Worm (Caenorhabditis elegans) whole organism, L3 larva: Measurements from ENCODE around the gene nape-2.

ENCODE experiments used
- ZK546.5 ChIP-seq: sonication (generic microtip); optimal IDR thresholded peaks from 2 replicates; lab custom pipeline; 2017; ENCODE audit warnings: missing biosample characterization, missing genetic modification characterization
- ceh-82 ChIP-seq: fragments of 150-350 bp; optimal IDR thresholded peaks from 2 replicates; lab custom pipeline; 2014; ENCODE audit warnings: missing biosample characterization, missing genetic modification characterization
- ceh-9 ChIP-seq: sonication (generic microtip); optimal IDR thresholded peaks from 2 replicates; lab custom pipeline; 2018; ENCODE audit warnings: missing biosample characterization, missing genetic modification characterization
- daf-12 ChIP-seq: fragments of 150-350 bp; optimal IDR thresholded peaks from 2 replicates; lab custom pipeline; 2014; ENCODE audit warnings: missing biosample characterization, missing genetic modification reagents, missing genetic modification characterization
- egl-27 ChIP-seq: sonication (generic microtip); optimal IDR thresholded peaks from 4 replicates; lab custom pipeline; 2017; ENCODE audit warnings: missing biosample characterization, missing genetic modification reagents, missing genetic modification characterization
- egl-5 ChIP-seq: fragments of 150-350 bp; optimal IDR thresholded peaks from 2 replicates; lab custom pipeline; 2017; ENCODE audit warnings: missing biosample characterization, missing genetic modification reagents, missing genetic modification characterization, inconsistent platforms
- elt-1 ChIP-seq: fragments of 150-350 bp; optimal IDR thresholded peaks from 2 replicates; lab custom pipeline; 2014; ENCODE audit warnings: missing biosample characterization, missing genetic modification characterization
- elt-2 ChIP-seq: sonication (generic microtip); optimal IDR thresholded peaks from 2 replicates; lab custom pipeline; 2016; ENCODE audit warnings: missing genetic modification reagents, mild to moderate bottlenecking, missing genetic modification characterization, missing compliant biosample characterization
- elt-3 ChIP-seq, 3 experiments: fragments of 150-350 bp in 1 of 3; sonication (generic microtip) in 2 of 3; optimal IDR thresholded peaks; 2 replicates in 2 of 3; 4 replicates in 1 of 3; lab custom pipeline; 2014 to 2017; ENCODE audit warnings: missing biosample characterization in 3 of 3, missing genetic modification characterization in 3 of 3
- eor-1 ChIP-seq, 2 experiments: fragments of 150-350 bp; optimal IDR thresholded peaks; 2 replicates each; lab custom pipeline; 2014 to 2018; ENCODE audit warnings: missing biosample characterization in 2 of 2, missing genetic modification characterization in 2 of 2
- fkh-10 ChIP-seq: sonication (generic microtip); optimal IDR thresholded peaks from 2 replicates; lab custom pipeline; 2017; ENCODE audit warnings: missing biosample characterization, missing genetic modification reagents, missing genetic modification characterization
- fkh-2 ChIP-seq: fragments of 150-350 bp; optimal IDR thresholded peaks from 2 replicates; lab custom pipeline; 2014; ENCODE audit warnings: missing biosample characterization, missing genetic modification reagents, missing genetic modification characterization
- fos-1 ChIP-seq: fragments of 150-350 bp; optimal IDR thresholded peaks from 2 replicates; lab custom pipeline; 2014; ENCODE audit warnings: missing biosample characterization, missing genetic modification characterization
- hmg-11 ChIP-seq: sonication (generic microtip); optimal IDR thresholded peaks from 2 replicates; lab custom pipeline; 2016; ENCODE audit warnings: missing genetic modification characterization, missing compliant biosample characterization
- lin-15B ChIP-seq: fragments of 150-350 bp; optimal IDR thresholded peaks from 2 replicates; lab custom pipeline; 2014; ENCODE audit warnings: missing biosample characterization, missing genetic modification characterization
- lin-39 ChIP-seq: fragments of 150-350 bp; optimal IDR thresholded peaks from 2 replicates; lab custom pipeline; 2018; ENCODE audit warnings: missing biosample characterization, missing genetic modification reagents, missing genetic modification characterization
- mdl-1 ChIP-seq: fragments of 150-350 bp; optimal IDR thresholded peaks from 2 replicates; lab custom pipeline; 2014; ENCODE audit warnings: missing biosample characterization, missing genetic modification characterization
- mml-1 ChIP-seq: fragments of 150-350 bp; sonication (generic microtip); optimal IDR thresholded peaks from 3 replicates; lab custom pipeline; 2014; ENCODE audit warnings: missing biosample characterization, missing genetic modification characterization
- nhr-11 ChIP-seq: fragments of 150-350 bp; optimal IDR thresholded peaks from 2 replicates; lab custom pipeline; 2014; ENCODE audit warnings: missing biosample characterization, missing genetic modification characterization
- nhr-12 ChIP-seq: fragments of 150-350 bp; optimal IDR thresholded peaks from 2 replicates; lab custom pipeline; 2014; ENCODE audit warnings: missing biosample characterization, missing genetic modification characterization
- nhr-23 ChIP-seq: fragments of 150-350 bp; optimal IDR thresholded peaks from 2 replicates; lab custom pipeline; 2014; ENCODE audit warnings: missing biosample characterization, missing genetic modification reagents, missing genetic modification characterization
- nhr-28 ChIP-seq: fragments of 150-350 bp; optimal IDR thresholded peaks from 2 replicates; lab custom pipeline; 2014; ENCODE audit warnings: missing biosample characterization, missing genetic modification characterization
- nhr-67 ChIP-seq: fragments of 150-350 bp; optimal IDR thresholded peaks from 2 replicates; lab custom pipeline; 2014; ENCODE audit warnings: missing biosample characterization, missing genetic modification characterization
- nhr-76 ChIP-seq: fragments of 150-350 bp; sonication (generic microtip); optimal IDR thresholded peaks from 5 replicates; lab custom pipeline; 2014; ENCODE audit warnings: missing biosample characterization, missing genetic modification characterization
- nhr-77 ChIP-seq: fragments of 150-350 bp; optimal IDR thresholded peaks from 2 replicates; lab custom pipeline; 2014; ENCODE audit warnings: missing biosample characterization, missing genetic modification characterization
- pha-4 ChIP-seq: fragments of 150-350 bp; optimal IDR thresholded peaks from 2 replicates; lab custom pipeline; 2014; ENCODE audit warnings: missing biosample characterization, missing genetic modification reagents, missing genetic modification characterization
- pqm-1 ChIP-seq: fragments of 150-350 bp; optimal IDR thresholded peaks from 2 replicates; lab custom pipeline; 2017; ENCODE audit warnings: missing biosample characterization, missing genetic modification characterization, inconsistent platforms
- sea-2 ChIP-seq: fragments of 150-350 bp; sonication (generic microtip); optimal IDR thresholded peaks from 4 replicates; lab custom pipeline; 2014; ENCODE audit warnings: missing biosample characterization, missing genetic modification reagents, missing genetic modification characterization
- snpc-4 ChIP-seq: fragments of 150-350 bp; optimal IDR thresholded peaks from 2 replicates; lab custom pipeline; 2014; ENCODE audit warnings: missing biosample characterization, missing genetic modification characterization
- tbx-2 ChIP-seq: sonication (generic microtip); optimal IDR thresholded peaks from 2 replicates; lab custom pipeline; 2016; ENCODE audit warnings: mild to moderate bottlenecking, missing genetic modification characterization, missing compliant biosample characterization
- unc-39 ChIP-seq: sonication (generic microtip); optimal IDR thresholded peaks from 4 replicates; lab custom pipeline; 2017; ENCODE audit warnings: missing biosample characterization, missing genetic modification characterization

nape-2 gene

ce11 chrIV:3725361-3725760 is 13.4 kb downstream of the nape-2 start, which contains the start of gene Y37E11AM.2:
Y37E11AM.2 (minus strand) TSS chrIV:3725461.
- TF ChIP-seq daf-12 (tag; lab: Kevin White, UChicago) (no peak), nhr-11 (tag; lab: Kevin White, UChicago) (no peak), egl-27 (tag; lab: Kevin White, UChicago) (no peak)

- TF ChIP-seq nhr-12 (tag; lab: Kevin White, UChicago): no peak
- TF ChIP-seq, all 47 proteins: peak for 0
Observed at ce11 chrIV:3722690-3723089, 16.0 kb downstream of the nape-2 start, which contains the start of gene Y37E11AM.4. Y37E11AM.4 (minus strand) TSS chrIV:3722790.

DNA sequence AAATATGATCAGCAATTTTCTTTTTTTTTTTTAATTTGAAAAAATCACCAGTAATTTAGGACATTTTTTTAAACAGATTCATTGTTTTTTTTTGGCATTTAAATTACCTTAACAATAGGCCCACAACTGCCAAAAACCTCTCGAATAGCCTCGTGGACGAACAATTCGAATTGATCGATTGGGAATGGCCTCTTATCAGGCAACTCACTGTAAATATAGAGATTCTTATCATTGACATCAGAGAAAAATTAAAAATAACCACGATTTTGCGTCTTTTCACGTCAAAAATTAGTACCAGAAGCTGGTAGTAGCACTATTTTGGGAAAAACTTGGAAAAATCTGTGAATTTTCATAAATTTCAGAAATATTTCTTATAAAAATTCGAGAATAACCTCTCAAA is 16.8 kb downstream of the nape-2 start:
- no peak for TF ChIP-seq nhr-23
- no peak for TF ChIP-seq snpc-4
- peak; percentile 47 for TF ChIP-seq elt-2
- peak; percentile 15 for TF ChIP-seq pha-4 (tag; lab: Kevin White, UChicago)
- peak; percentile 25 for TF ChIP-seq pqm-1
- TF ChIP-seq ceh-82: no peak

ce11 chrIV:3720644-3721043 is 18.1 kb downstream of the nape-2 start:
- TF ChIP-seq nhr-67 (tag; lab: Kevin White, UChicago): no peak
- peak; percentile 76 for TF ChIP-seq pha-4 (tag; lab: Kevin White, UChicago)

DNA sequence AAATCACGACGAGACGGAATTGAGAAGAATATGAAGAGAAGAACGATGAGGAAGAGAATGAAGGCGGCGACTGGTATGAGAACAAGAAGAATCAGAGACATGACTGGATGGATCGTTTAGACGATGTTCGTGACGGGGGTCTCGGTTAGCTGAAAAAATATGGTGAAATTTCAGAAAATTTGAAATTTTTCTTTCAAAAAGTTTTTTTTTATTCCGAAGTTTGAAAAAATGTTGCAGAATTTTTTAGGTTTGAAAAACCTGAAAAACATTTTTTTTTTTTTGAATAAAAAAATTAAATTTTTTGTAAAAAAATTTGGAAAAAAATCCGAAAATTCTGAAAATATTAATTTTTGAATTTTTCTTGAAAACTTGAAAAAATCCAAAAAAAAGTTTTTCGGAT is 19.7 kb downstream of the nape-2 start, which contains the start of gene Y37E11AM.3:
Y37E11AM.3 (minus strand) TSS at position 101 of the 400 bp plus-strand sequence.
- TF ChIP-seq eor-1 (tag; optimal IDR thresholded peaks at IDR 0.05; lab: Kevin White, UChicago) (no peak), nhr-77 (tag; lab: Kevin White, UChicago) (no peak), nhr-11 (tag; lab: Kevin White, UChicago) (no peak), fkh-10 (no peak), egl-27 (tag; lab: Kevin White, UChicago) (no peak), elt-3 (tag; optimal IDR thresholded peaks at IDR 0.05; lab: Kevin White, UChicago) (no peak), fkh-2 (tag; lab: Kevin White, UChicago) (no peak)

DNA sequence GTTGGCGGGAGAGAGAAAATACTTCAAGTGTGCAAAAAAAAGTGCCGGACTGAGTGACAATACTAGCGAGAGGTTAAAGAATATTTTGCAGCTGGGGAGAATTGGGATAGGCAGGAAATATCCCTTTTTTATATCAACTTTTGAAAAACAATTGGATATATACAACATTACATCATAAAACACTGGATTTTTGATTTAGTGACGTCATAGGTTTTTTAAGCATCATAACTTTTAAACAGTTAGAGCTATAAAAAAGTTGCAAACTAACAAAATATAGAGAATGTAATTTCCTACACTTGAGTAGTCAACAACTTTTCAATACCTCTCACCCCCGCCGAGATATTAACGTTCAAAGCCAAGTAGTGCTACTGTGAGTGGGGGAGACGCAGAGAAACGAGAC is 28.0 kb downstream of the nape-2 start:
- TF ChIP-seq fos-1 (tag; lab: Kevin White, UChicago): no peak
- no peak for TF ChIP-seq unc-39
- TF ChIP-seq nhr-76 (tag; lab: Kevin White, UChicago): no peak
- TF ChIP-seq mml-1 (tag; lab: Kevin White, UChicago): no peak
- TF ChIP-seq hmg-11: no peak
- no peak for TF ChIP-seq daf-12 (tag; lab: Kevin White, UChicago)
- TF ChIP-seq ceh-9 (tag; lab: Kevin White, UChicago): no peak
- TF ChIP-seq fkh-10: no peak
- no peak for TF ChIP-seq lin-39 (tag; lab: Kevin White, UChicago)
- no peak for TF ChIP-seq mdl-1 (tag; lab: Kevin White, UChicago)
- no peak for TF ChIP-seq sea-2 (GFP tag; lab: Kevin White, UChicago)
- no peak for TF ChIP-seq lin-15B
- TF ChIP-seq ZK546.5 (tag; lab: Kevin White, UChicago): no peak
- TF ChIP-seq snpc-4: no peak
- no peak for TF ChIP-seq tbx-2 (tag; lab: Kevin White, UChicago)
- no peak for TF ChIP-seq egl-27 (tag; lab: Kevin White, UChicago)

ce11 chrIV:3709200-3709599 is 29.5 kb downstream of the nape-2 start, which contains the start of gene Y37E11AL.1:
Y37E11AL.1 (plus strand) TSS chrIV:3709500.
- no peak for TF ChIP-seq elt-1 (tag; lab: Kevin White, UChicago)
- TF ChIP-seq snpc-4: no peak
- TF ChIP-seq egl-5 (tag; lab: Kevin White, UChicago): no peak
- no peak for TF ChIP-seq nhr-28 (tag; lab: Kevin White, UChicago)
- TF ChIP-seq pqm-1: no peak
